Fruit fly (Drosophila melanogaster): Measurements from ENCODE around the gene sip1.

- TF ChIP-seq CTCF (optimal IDR thresholded peaks at IDR 0.05): no peak
- TF ChIP-seq CG8478 (optimal IDR thresholded peaks at IDR 0.05): no peak
Measured at dm6 chr2L:5728711-5729110, 7.9 kb downstream of the sip1 start, which contains the start of gene CG14006.
